Fruit fly (Drosophila melanogaster) whole organism, pupa: ENCODE measurements around the gene CG46193.
"Not testable (repeated sequence)": the region's sequence is repeated elsewhere in the genome, so short reads cannot be mapped to it uniquely, and the experiment has no call there.

Experiments used
- CG12605 ChIP-seq: fragments of 200-800 bp; sonication (Bioruptor generic); IDR thresholded peaks from 2 replicates; pipeline ENCODE4 v1.3.6; 2022; ENCODE audit warnings: missing biosample characterization, missing genetic modification characterization
- CG14655 ChIP-seq: fragments of 200-800 bp; sonication (Bioruptor generic); optimal IDR thresholded peaks from 3 replicates; lab custom pipeline; 2017; ENCODE audit warnings: mild to moderate bottlenecking, missing biosample characterization, missing genetic modification reagents, missing genetic modification characterization
- CG15710 ChIP-seq: fragments of 200-800 bp; sonication (Bioruptor generic); optimal IDR thresholded peaks from 2 replicates; lab custom pipeline; 2018; ENCODE audit warnings: missing biosample characterization, mild to moderate bottlenecking, missing genetic modification characterization, moderate library complexity
- CG17806 ChIP-seq: fragments of 200-800 bp; sonication (Bioruptor generic); optimal IDR thresholded peaks from 2 replicates; lab custom pipeline; 2018; ENCODE audit warnings: missing biosample characterization, mild to moderate bottlenecking, missing genetic modification characterization, moderate library complexity
- CG32121 ChIP-seq: fragments of 200-800 bp; sonication (Bioruptor generic); IDR thresholded peaks from 2 replicates; pipeline ENCODE4 v1.3.6; 2022; ENCODE audit warnings: missing biosample characterization, missing genetic modification characterization
- CG8301 ChIP-seq: fragments of 200-800 bp; sonication (Bioruptor generic); optimal IDR thresholded peaks from 2 replicates; lab custom pipeline; 2018; ENCODE audit warnings: missing biosample characterization, mild to moderate bottlenecking, missing genetic modification characterization
- D1 ChIP-seq: fragments of 200-800 bp; sonication (Bioruptor generic); optimal IDR thresholded peaks from 2 replicates; lab custom pipeline; 2018; ENCODE audit warnings: missing biosample characterization, mild to moderate bottlenecking, missing genetic modification characterization, moderate library complexity
- Ets98B ChIP-seq: fragments of 200-800 bp; sonication (Bioruptor generic); IDR thresholded peaks from 2 replicates; pipeline ENCODE4 v1.3.6; 2022; ENCODE audit warnings: missing biosample characterization, missing genetic modification characterization
- Pif1A ChIP-seq: fragments of 200-800 bp; sonication (Bioruptor generic); optimal IDR thresholded peaks from 3 replicates; lab custom pipeline; 2016; ENCODE audit warnings: missing biosample characterization, missing genetic modification characterization
- Pif1B ChIP-seq: fragments of 200-800 bp; sonication (Bioruptor generic); optimal IDR thresholded peaks from 3 replicates; lab custom pipeline; 2016; ENCODE audit warnings: missing biosample characterization, missing genetic modification characterization
- fd96Ca ChIP-seq: fragments of 200-800 bp; sonication (Bioruptor generic); IDR thresholded peaks from 3 replicates; pipeline ENCODE4 v1.3.6; 2022; ENCODE audit warnings: missing biosample characterization, missing genetic modification characterization

Gene CG46193

dm6 chrY:3262880-3263279 is at the start of gene CG46193:
Gene CG46193, plus strand, starts transcription at chrY:3263180.
- TF ChIP-seq Pif1B; CG32121 (GFP tag; lab: Robert Waterston, UW); Ets98B: not testable (repeated sequence)

DNA sequence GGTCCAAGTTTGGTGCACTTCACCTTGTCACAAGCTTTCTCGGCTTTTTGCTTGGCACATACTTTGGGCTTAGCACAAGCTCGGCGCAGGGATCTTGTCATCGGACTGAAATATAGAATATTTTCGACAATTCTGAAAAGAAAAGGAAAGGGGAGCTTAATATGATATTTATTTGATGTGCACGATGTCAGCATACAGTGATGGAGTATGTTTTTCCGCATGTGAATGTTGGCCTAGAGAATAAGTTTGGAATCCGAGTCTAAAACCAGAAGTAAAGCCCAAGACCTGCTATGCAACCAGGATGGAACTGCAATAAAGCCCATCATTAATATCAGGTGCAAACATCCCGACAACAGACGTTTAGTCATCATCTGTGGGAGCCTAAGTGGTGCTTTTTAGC is 47.2 kb upstream of the CG46193 start, which contains the start of gene CG46191:
TSS of gene CG46191 (minus strand) at position 101 of the 400 bp plus-strand sequence.
- not testable (repeated sequence) for TF ChIP-seq CG12605; CG8301 (tag; lab: Kevin White, UChicago); D1 (tag; lab: Kevin White, UChicago)

- TF ChIP-seq Ets98B; CG14655 (GFP tag; lab: Kevin White, UChicago); Pif1A: not testable (repeated sequence)
These were observed 9.7 kb upstream of the CG46193 start, which contains the start of gene CG46192 for dm6 chrY:3253257-3253656. Gene CG46192, minus strand, starts transcription at chrY:3253357.

- not testable (repeated sequence) for TF ChIP-seq Pif1B; CG8301 (tag; lab: Kevin White, UChicago); CG17806
These were observed 21.7 kb downstream of the CG46193 start, which contains the start of gene Mst77Y-4 for dm6 chrY:3284639-3285038. Gene Mst77Y-4, plus strand, starts transcription at chrY:3284939.

- TF ChIP-seq CG15710; fd96Ca (GFP tag; lab: Robert Waterston, UW); CG32121 (GFP tag; lab: Robert Waterston, UW): not testable (repeated sequence)
These were observed 25.9 kb downstream of the CG46193 start, which contains the start of gene CG45764 for dm6 chrY:3288909-3289308. Gene CG45764, plus strand, starts transcription at chrY:3289209.
